Fruit fly (Drosophila melanogaster) whole organism, embryonic: ENCODE measurements around the gene CG42553.

Experiments
- Awh ChIP-seq: fragments of 200-800 bp; sonication (Bioruptor generic); IDR thresholded peaks from 2 replicates; pipeline ENCODE4, ENCODE4 v1.3.6; 2022; ENCODE audit warnings: missing biosample characterization, missing genetic modification characterization
- BEAF-32 ChIP-seq: fragments of 200-800 bp; sonication (Bioruptor generic); optimal IDR thresholded peaks from 3 replicates; lab custom pipeline; 2017; ENCODE audit warnings: missing biosample characterization, missing genetic modification characterization, mild to moderate bottlenecking, moderate library complexity, missing genetic modification reagents
- CG12155 ChIP-seq: fragments of 200-800 bp; sonication (Bioruptor generic); optimal IDR thresholded peaks from 3 replicates; lab custom pipeline; 2016; ENCODE audit warnings: missing biosample characterization, missing genetic modification characterization
- CG15073 ChIP-seq: fragments of 200-800 bp; sonication (Bioruptor generic); optimal IDR thresholded peaks from 2 replicates; lab custom pipeline; 2016; ENCODE audit warnings: missing biosample characterization, missing genetic modification characterization
- CG18599 ChIP-seq: fragments of 200-800 bp; sonication (Bioruptor generic); optimal IDR thresholded peaks from 3 replicates; lab custom pipeline; 2017; ENCODE audit warnings: missing biosample characterization, missing genetic modification characterization, mild to moderate bottlenecking, moderate library complexity, missing genetic modification reagents
- CG2712 ChIP-seq: fragments of 200-800 bp; optimal IDR thresholded peaks from 3 replicates; lab custom pipeline; 2019; ENCODE audit warnings: missing biosample characterization, mild to moderate bottlenecking, missing genetic modification characterization, moderate library complexity
- CG31441 ChIP-seq: fragments of 200-800 bp; sonication (Bioruptor generic); IDR thresholded peaks from 2 replicates; pipeline ENCODE4 v1.3.6; 2022; ENCODE audit warnings: missing biosample characterization, missing genetic modification characterization
- CG34224 ChIP-seq: fragments of 200-800 bp; sonication (Bioruptor generic); IDR thresholded peaks from 3 replicates; pipeline ENCODE4 v1.3.6; 2022; ENCODE audit warnings: missing biosample characterization, missing genetic modification characterization; ENCODE audit not compliant: partially characterized antibody
- CG3847 ChIP-seq: fragments of 200-800 bp; sonication (Bioruptor generic); IDR thresholded peaks from 2 replicates; pipeline ENCODE4 v1.3.6; 2022; ENCODE audit warnings: missing biosample characterization, missing genetic modification characterization
- CG3995 ChIP-seq: fragments of 200-800 bp; sonication (Bioruptor generic); optimal IDR thresholded peaks from 3 replicates; lab custom pipeline; 2016; ENCODE audit warnings: missing biosample characterization, missing genetic modification characterization
- CG4617 ChIP-seq: fragments of 200-800 bp; sonication (Bioruptor generic); optimal IDR thresholded peaks from 3 replicates; lab custom pipeline; 2016; ENCODE audit warnings: missing biosample characterization, missing genetic modification characterization, borderline replicate concordance
- CG6272 ChIP-seq: fragments of 200-800 bp; sonication (Bioruptor generic); IDR thresholded peaks from 2 replicates; pipeline ENCODE4 v1.3.6; 2022; ENCODE audit warnings: missing biosample characterization, missing genetic modification characterization
- CG6791 ChIP-seq: fragments of 200-800 bp; sonication (Bioruptor generic); IDR thresholded peaks from 3 replicates; pipeline ENCODE4 v1.3.6; 2022; ENCODE audit warnings: missing biosample characterization, missing genetic modification characterization; ENCODE audit not compliant: partially characterized antibody
- CTCF ChIP-seq: fragments of 200-800 bp; sonication (Bioruptor generic); optimal IDR thresholded peaks from 2 replicates; lab custom pipeline; 2017; ENCODE audit warnings: missing biosample characterization, mild to moderate bottlenecking, missing genetic modification characterization, moderate library complexity
- Deaf1 ChIP-seq: fragments of 200-800 bp; optimal IDR thresholded peaks from 3 replicates; lab custom pipeline; 2019; ENCODE audit warnings: missing biosample characterization, mild to moderate bottlenecking, missing genetic modification characterization, moderate library complexity
- Dll ChIP-seq: fragments of 200-800 bp; sonication (Bioruptor generic); IDR thresholded peaks from 4 replicates; pipeline ENCODE4 v1.3.6; 2022; ENCODE audit warnings: missing biosample characterization, missing genetic modification characterization; ENCODE audit not compliant: partially characterized antibody
- Ets97D ChIP-seq: fragments of 200-800 bp; sonication (Bioruptor generic); optimal IDR thresholded peaks from 3 replicates; lab custom pipeline; 2016; ENCODE audit warnings: missing biosample characterization, missing genetic modification characterization
- HmgD ChIP-seq: fragments of 200-800 bp; sonication (Bioruptor generic); optimal IDR thresholded peaks from 3 replicates; lab custom pipeline; 2016; ENCODE audit warnings: missing biosample characterization, missing genetic modification characterization
- MTF-1 ChIP-seq: fragments of 200-800 bp; sonication (Bioruptor generic); optimal IDR thresholded peaks from 2 replicates; lab custom pipeline; 2018; ENCODE audit warnings: missing biosample characterization, mild to moderate bottlenecking, missing genetic modification characterization, borderline replicate concordance
- Meics ChIP-seq: fragments of 200-800 bp; sonication (Bioruptor generic); optimal IDR thresholded peaks from 2 replicates; lab custom pipeline; 2017; ENCODE audit warnings: missing biosample characterization, mild to moderate bottlenecking, missing genetic modification characterization
- NC2β ChIP-seq: fragments of 200-800 bp; sonication (Bioruptor generic); optimal IDR thresholded peaks from 2 replicates; lab custom pipeline; 2016; ENCODE audit warnings: missing biosample characterization, missing genetic modification characterization
- NFAT ChIP-seq: fragments of 200-800 bp; sonication (Bioruptor generic); IDR thresholded peaks from 2 replicates; pipeline ENCODE4 v1.3.6; 2022; ENCODE audit warnings: missing biosample characterization, missing genetic modification characterization
- Nf-YC ChIP-seq: fragments of 200-800 bp; optimal IDR thresholded peaks from 3 replicates; lab custom pipeline; 2019; ENCODE audit warnings: missing biosample characterization, mild to moderate bottlenecking, missing genetic modification characterization, moderate library complexity
- Sin3A ChIP-seq: fragments of >200 bp; optimal IDR thresholded peaks from 2 replicates; lab custom pipeline; 2018
- Sry-δ ChIP-seq: fragments of 200-800 bp; sonication (Bioruptor generic); optimal IDR thresholded peaks from 2 replicates; lab custom pipeline; 2016; ENCODE audit warnings: missing biosample characterization, missing genetic modification characterization
- ato ChIP-seq: fragments of 200-800 bp; sonication (Bioruptor generic); IDR thresholded peaks from 2 replicates; pipeline ENCODE4 v1.3.6; 2022; ENCODE audit warnings: missing biosample characterization, missing genetic modification characterization; ENCODE audit not compliant: partially characterized antibody
- chinmo ChIP-seq: fragments of 200-800 bp; sonication (Bioruptor generic); IDR thresholded peaks from 4 replicates; pipeline ENCODE4 v1.3.6; 2022; ENCODE audit warnings: missing biosample characterization, missing genetic modification characterization; ENCODE audit not compliant: partially characterized antibody
- ftz-f1 ChIP-seq: fragments of 200-800 bp; sonication (Bioruptor generic); optimal IDR thresholded peaks from 2 replicates; lab custom pipeline; 2016; ENCODE audit warnings: missing biosample characterization, missing genetic modification characterization
- gcm2 ChIP-seq: fragments of 200-800 bp; sonication (Bioruptor generic); optimal IDR thresholded peaks from 2 replicates; lab custom pipeline; 2016; ENCODE audit warnings: missing biosample characterization, missing genetic modification characterization
- grn ChIP-seq: fragments of 200-800 bp; sonication (Bioruptor generic); optimal IDR thresholded peaks from 3 replicates; lab custom pipeline; 2017; ENCODE audit warnings: missing biosample characterization, missing genetic modification characterization
- her ChIP-seq: fragments of 200-800 bp; sonication (Bioruptor generic); optimal IDR thresholded peaks from 2 replicates; lab custom pipeline; 2016; ENCODE audit warnings: missing biosample characterization, missing genetic modification characterization
- inv ChIP-seq: fragments of 200-800 bp; sonication (Bioruptor generic); IDR thresholded peaks from 2 replicates; pipeline ENCODE4 v1.3.6; 2022; ENCODE audit warnings: missing biosample characterization, missing genetic modification characterization; ENCODE audit not compliant: partially characterized antibody
- lab ChIP-seq: fragments of 200-800 bp; sonication (Bioruptor generic); optimal IDR thresholded peaks from 3 replicates; lab custom pipeline; 2017; ENCODE audit warnings: missing biosample characterization, missing genetic modification characterization, mild to moderate bottlenecking, moderate library complexity, missing genetic modification reagents
- lbe ChIP-seq: fragments of 200-800 bp; sonication (Bioruptor generic); optimal IDR thresholded peaks from 2 replicates; lab custom pipeline; 2016; ENCODE audit warnings: missing biosample characterization, mild to moderate bottlenecking, missing genetic modification characterization
- luna ChIP-seq: fragments of 200-800 bp; sonication (Bioruptor generic); optimal IDR thresholded peaks from 2 replicates; lab custom pipeline; 2016; ENCODE audit warnings: missing biosample characterization, missing genetic modification characterization
- mld ChIP-seq: fragments of 200-800 bp; sonication (Bioruptor generic); IDR thresholded peaks from 3 replicates; pipeline ENCODE4 v1.3.6; 2022; ENCODE audit warnings: missing biosample characterization, missing genetic modification characterization; ENCODE audit not compliant: partially characterized antibody
- nmo ChIP-seq: fragments of 200-800 bp; sonication (Bioruptor generic); optimal IDR thresholded peaks from 2 replicates; lab custom pipeline; 2018; ENCODE audit warnings: missing biosample characterization, mild to moderate bottlenecking, missing genetic modification characterization, moderate library complexity
- onecut ChIP-seq: fragments of 200-800 bp; sonication (Bioruptor generic); IDR thresholded peaks from 2 replicates; pipeline ENCODE4 v1.3.6; 2022; ENCODE audit warnings: missing biosample characterization, missing genetic modification characterization
- p53 ChIP-seq: fragments of 200-800 bp; sonication (Bioruptor generic); optimal IDR thresholded peaks from 2 replicates; lab custom pipeline; 2016; ENCODE audit warnings: missing biosample characterization, missing genetic modification characterization
- phol ChIP-seq: fragments of 200-800 bp; sonication (Bioruptor generic); optimal IDR thresholded peaks from 3 replicates; lab custom pipeline; 2018; ENCODE audit warnings: missing biosample characterization, mild to moderate bottlenecking, missing genetic modification characterization, moderate library complexity
- pzg ChIP-seq: fragments of 200-800 bp; sonication (Bioruptor generic); optimal IDR thresholded peaks from 3 replicates; lab custom pipeline; 2018; ENCODE audit warnings: missing biosample characterization, mild to moderate bottlenecking, missing genetic modification characterization, moderate library complexity
- rib ChIP-seq: fragments of 200-800 bp; sonication (Bioruptor generic); IDR thresholded peaks from 2 replicates; pipeline ENCODE4 v1.3.6; 2022; ENCODE audit warnings: missing biosample characterization, missing genetic modification characterization
- row ChIP-seq: fragments of 200-800 bp; sonication (Bioruptor generic); IDR thresholded peaks from 3 replicates; pipeline ENCODE4 v1.3.6; 2022; ENCODE audit warnings: missing biosample characterization, missing genetic modification characterization
- salm ChIP-seq: fragments of 200-800 bp; sonication (Bioruptor generic); optimal IDR thresholded peaks from 2 replicates; lab custom pipeline; 2018; ENCODE audit warnings: missing biosample characterization, mild to moderate bottlenecking, missing genetic modification characterization
- scrt ChIP-seq: fragments of 200-800 bp; sonication (Bioruptor generic); optimal IDR thresholded peaks from 2 replicates; lab custom pipeline; 2018; ENCODE audit warnings: missing biosample characterization, mild to moderate bottlenecking, missing genetic modification characterization, moderate library complexity
- sob ChIP-seq: fragments of 200-800 bp; sonication (Bioruptor generic); IDR thresholded peaks from 2 replicates; pipeline ENCODE4 v1.3.6; 2022; ENCODE audit warnings: missing biosample characterization, missing genetic modification characterization
- sqz ChIP-seq: fragments of 200-800 bp; sonication (Bioruptor generic); optimal IDR thresholded peaks from 3 replicates; lab custom pipeline; 2018; ENCODE audit warnings: missing biosample characterization, mild to moderate bottlenecking, missing genetic modification characterization
- tin ChIP-seq: fragments of 200-800 bp; sonication (Bioruptor generic); optimal IDR thresholded peaks from 3 replicates; lab custom pipeline; 2016; ENCODE audit warnings: missing biosample characterization, missing genetic modification characterization
- trem ChIP-seq: fragments of 200-800 bp; optimal IDR thresholded peaks from 3 replicates; lab custom pipeline; 2019; ENCODE audit warnings: missing biosample characterization, mild to moderate bottlenecking, missing genetic modification characterization, moderate library complexity
- vnd ChIP-seq: fragments of 200-800 bp; sonication (Bioruptor generic); IDR thresholded peaks from 3 replicates; pipeline ENCODE4 v1.3.6; 2022; ENCODE audit warnings: missing biosample characterization, missing genetic modification characterization; ENCODE audit not compliant: partially characterized antibody

Gene CG42553

DNA sequence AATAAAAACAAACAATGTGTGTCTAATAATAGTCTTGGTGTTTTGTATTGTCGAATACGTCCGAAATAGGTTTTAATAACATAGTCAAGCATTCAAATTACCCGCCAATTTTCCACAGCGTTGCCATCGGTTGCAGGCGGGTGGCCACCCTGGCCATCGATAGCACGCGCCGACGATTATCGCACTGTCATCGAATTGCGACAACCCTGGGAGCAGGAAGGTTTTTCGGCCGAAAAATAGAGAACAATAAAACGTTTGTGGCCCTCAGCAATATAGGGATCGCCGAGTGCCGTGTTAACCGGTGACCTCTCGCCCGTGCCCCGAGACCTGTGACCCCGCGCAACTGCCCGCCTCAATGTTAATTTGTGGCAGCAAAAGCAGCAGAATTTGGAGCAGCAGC lies 37.8 kb downstream of the CG42553 start, which contains the start of gene Usp10:
Usp10 (plus strand) TSS at position 187 of the 400 bp plus-strand sequence.
- peak; percentile 70 for TF ChIP-seq CG34224 (GFP tag; lab: Robert Waterston, UW)
- no peak for TF ChIP-seq Deaf1 (tag; lab: Kevin White, UChicago)
- peak; percentile 93 for TF ChIP-seq pzg (GFP tag; lab: Kevin White, UChicago)
- TF ChIP-seq mld (GFP tag; lab: Robert Waterston, UW) = peak; percentile 58; the same call in 1 of the 3 replicates
- no peak for TF ChIP-seq CG31441 (GFP tag; lab: Robert Waterston, UW)
- no peak for TF ChIP-seq CG15073
- peak; percentile 1 for TF ChIP-seq CG12155 (GFP tag; lab: Kevin White, UChicago)
- no peak for TF ChIP-seq onecut (GFP tag; lab: Robert Waterston, UW)
- TF ChIP-seq phol (tag; lab: Kevin White, UChicago) = peak; percentile 34
- TF ChIP-seq CG6272 (GFP tag; lab: Robert Waterston, UW) = 0 out of 2 replicates have a peak, but pooled peaks have one; percentile 21
- no peak for TF ChIP-seq sqz
- TF ChIP-seq Ets97D (GFP tag; lab: Kevin White, UChicago) = peak; percentile 61
- TF ChIP-seq MTF-1 = no peak
- no peak for TF ChIP-seq rib (GFP tag; lab: Robert Waterston, UW)
- no peak for TF ChIP-seq grn (GFP tag; lab: Kevin White, UChicago)
- no peak for TF ChIP-seq lbe (GFP tag; lab: Kevin White, UChicago)
- no peak for TF ChIP-seq luna
- TF ChIP-seq scrt = no peak
- TF ChIP-seq chinmo (GFP tag; lab: Robert Waterston, UW) = peak; percentile 72; the same call in 3 of the 4 replicates
- TF ChIP-seq inv (GFP tag; lab: Robert Waterston, UW) = peak; percentile 49; the same call in 1 of the 2 replicates
- TF ChIP-seq CG18599 (GFP tag; lab: Kevin White, UChicago) = no peak
- peak; percentile 25 for TF ChIP-seq HmgD (GFP tag; lab: Kevin White, UChicago)
- TF ChIP-seq trem (tag; lab: Kevin White, UChicago) = peak; percentile 59
- TF ChIP-seq CG2712 = peak; percentile 2
- TF ChIP-seq CTCF = peak; percentile 30
- peak; percentile 88 for TF ChIP-seq CG4617 (GFP tag; lab: Kevin White, UChicago)
- peak; percentile 71; the same call in 1 of the 2 replicates for TF ChIP-seq CG3847 (GFP tag; lab: Robert Waterston, UW)
- TF ChIP-seq vnd (GFP tag; lab: Robert Waterston, UW) = peak; percentile 56; the same call in 2 of the 3 replicates
- TF ChIP-seq her (GFP tag; lab: Kevin White, UChicago) = no peak
- no peak for TF ChIP-seq gcm2 (GFP tag; lab: Kevin White, UChicago)
- TF ChIP-seq salm (tag; lab: Kevin White, UChicago) = no peak
- peak; percentile 26 for TF ChIP-seq NC2β (GFP tag; lab: Kevin White, UChicago)
- TF ChIP-seq Nf-YC (tag; lab: Kevin White, UChicago) = no peak
- TF ChIP-seq NFAT = 0 out of 2 replicates have a peak, but pooled peaks have one; percentile 19
- TF ChIP-seq p53 (GFP tag; lab: Kevin White, UChicago) = peak; percentile 7
- TF ChIP-seq sob (GFP tag; lab: Robert Waterston, UW) = 0 out of 2 replicates have a peak, but pooled peaks have one; percentile 7
- TF ChIP-seq row = peak; percentile 18; the same call in 1 of the 3 replicates
- no peak for TF ChIP-seq tin (GFP tag; lab: Kevin White, UChicago)
- TF ChIP-seq Awh (GFP tag; lab: Robert Waterston, UW) = no peak
- TF ChIP-seq ftz-f1 (GFP tag; lab: Kevin White, UChicago) = peak; percentile 69
- peak; percentile 81 for TF ChIP-seq BEAF-32 (GFP tag; lab: Kevin White, UChicago)
- no peak for TF ChIP-seq Meics
- peak; percentile 57 for TF ChIP-seq CG3995 (GFP tag; lab: Kevin White, UChicago)
- peak; percentile 56 for TF ChIP-seq Sin3A (lab: Kevin White, UChicago)
- TF ChIP-seq CG6791 (GFP tag; lab: Robert Waterston, UW) = peak; percentile 87
- TF ChIP-seq Sry-δ (GFP tag; lab: Kevin White, UChicago) = peak; percentile 81
- peak; percentile 24 for TF ChIP-seq nmo (GFP tag; lab: Kevin White, UChicago)
- peak; percentile 82 for TF ChIP-seq ato (GFP tag; lab: Robert Waterston, UW)
- no peak for TF ChIP-seq lab (GFP tag; lab: Kevin White, UChicago)
- TF ChIP-seq Dll (GFP tag; lab: Robert Waterston, UW) = no peak; the same call in none of the 4 replicates
